Worm (Caenorhabditis elegans): ENCODE measurements around the gene tpan-1.
A peak's percentile ranks its signal among the peaks of the same experiment; 100 is the strongest.

tpan-1 gene

DNA sequence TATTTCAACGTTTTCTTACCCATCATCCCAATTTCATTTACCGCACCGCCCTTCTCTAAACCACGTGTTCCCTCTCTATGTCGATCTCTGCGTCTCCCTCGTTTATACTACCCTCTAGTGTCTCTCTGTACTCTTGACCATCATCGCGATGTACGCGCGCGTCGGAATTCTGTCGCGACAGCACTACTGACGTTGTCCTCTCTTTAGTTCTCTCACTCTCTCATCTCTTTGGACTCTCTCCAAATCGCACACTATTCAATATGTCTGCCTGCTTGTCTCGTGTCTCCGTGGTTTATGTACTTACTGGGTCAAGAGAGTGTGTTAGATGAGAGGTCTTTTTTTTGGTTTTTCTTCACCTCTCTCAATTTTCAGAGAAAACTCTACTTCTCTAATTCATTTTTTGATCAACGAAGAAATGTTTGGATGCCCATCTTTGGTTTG, 11.0 kb upstream of the tpan-1 start:
- peak; percentile 51 for TF ChIP-seq unc-39 (tag; optimal IDR thresholded peaks at IDR 0.05)
- peak; percentile 89 for TF ChIP-seq tbx-2 (tag; optimal IDR thresholded peaks at IDR 0.05)
- no peak for TF ChIP-seq nhr-67 (tag; optimal IDR thresholded peaks at IDR 0.05)
- TF ChIP-seq nhr-12 (tag; optimal IDR thresholded peaks at IDR 0.05): no peak
- TF ChIP-seq ceh-9 (tag; optimal IDR thresholded peaks at IDR 0.05): no peak
- TF ChIP-seq nhr-76 (tag; optimal IDR thresholded peaks at IDR 0.05): peak; percentile 46
- peak; percentile 96 for TF ChIP-seq lsy-12 (tag; optimal IDR thresholded peaks at IDR 0.05)
- TF ChIP-seq R02D3.7 (tag; optimal IDR thresholded peaks at IDR 0.05): peak; percentile 78
- TF ChIP-seq ama-1 (optimal IDR thresholded peaks at IDR 0.05): peak; percentile 87
- peak; percentile 81 for TF ChIP-seq fkh-10 (GFP tag; optimal IDR thresholded peaks at IDR 0.05)
- peak; percentile 50 for TF ChIP-seq fkh-2 (tag; optimal IDR thresholded peaks at IDR 0.05)
- TF ChIP-seq fos-1 (tag; optimal IDR thresholded peaks at IDR 0.05): peak; percentile 54
- TF ChIP-seq egl-27 (tag; optimal IDR thresholded peaks at IDR 0.05): peak; percentile 76
- TF ChIP-seq mml-1 (tag; optimal IDR thresholded peaks at IDR 0.05): peak; percentile 2
- TF ChIP-seq pqm-1 (tag; optimal IDR thresholded peaks at IDR 0.05): peak; percentile 84
- TF ChIP-seq lin-15B (tag; optimal IDR thresholded peaks at IDR 0.05): peak; percentile 63
- peak; percentile 96 for TF ChIP-seq jun-1 (tag; optimal IDR thresholded peaks at IDR 0.05)
- no peak for TF ChIP-seq ztf-11 (tag; optimal IDR thresholded peaks at IDR 0.05)
- TF ChIP-seq sea-2 (GFP tag; optimal IDR thresholded peaks at IDR 0.05): no peak
- TF ChIP-seq nhr-23 (tag; optimal IDR thresholded peaks at IDR 0.05): peak; percentile 98
- peak; percentile 96 for TF ChIP-seq hmg-11 (tag; optimal IDR thresholded peaks at IDR 0.05)
- peak; percentile 91 for TF ChIP-seq skn-1 (tag; optimal IDR thresholded peaks at IDR 0.05)
- peak; percentile 94 for TF ChIP-seq nhr-11 (tag; optimal IDR thresholded peaks at IDR 0.05)
- no peak for TF ChIP-seq nhr-77 (tag; optimal IDR thresholded peaks at IDR 0.05)
- TF ChIP-seq daf-12 (tag; optimal IDR thresholded peaks at IDR 0.05): peak; percentile 3
- TF ChIP-seq nhr-28 (tag; optimal IDR thresholded peaks at IDR 0.05): no peak
- TF ChIP-seq pha-4 (tag; optimal IDR thresholded peaks at IDR 0.05): no peak
- peak; percentile 96 for TF ChIP-seq nhr-25 (tag; optimal IDR thresholded peaks at IDR 0.05)
- peak; percentile 67 for TF ChIP-seq elt-1 (tag; optimal IDR thresholded peaks at IDR 0.05)
- TF ChIP-seq aly-2 (tag; optimal IDR thresholded peaks at IDR 0.05): no peak
- TF ChIP-seq egl-5 (tag; optimal IDR thresholded peaks at IDR 0.05): peak; percentile 97
- peak; percentile 85 for TF ChIP-seq elt-2 (tag; optimal IDR thresholded peaks at IDR 0.05)
- TF ChIP-seq ceh-16 (tag; optimal IDR thresholded peaks at IDR 0.05): no peak
- peak; percentile 98 for TF ChIP-seq mdl-1 (tag; optimal IDR thresholded peaks at IDR 0.05)
- no peak for TF ChIP-seq ZK546.5 (tag; optimal IDR thresholded peaks at IDR 0.05)
- peak; percentile 91 for TF ChIP-seq ceh-28 (tag; optimal IDR thresholded peaks at IDR 0.05)
- TF ChIP-seq unc-62 (GFP tag; optimal IDR thresholded peaks at IDR 0.05): peak; percentile 93
- TF ChIP-seq nhr-237 (tag; optimal IDR thresholded peaks at IDR 0.05): no peak
- TF ChIP-seq snpc-4 (tag; optimal IDR thresholded peaks at IDR 0.05): peak; percentile 76
- peak; percentile 36 for TF ChIP-seq zag-1 (tag; optimal IDR thresholded peaks at IDR 0.05)
- peak; percentile 99 for TF ChIP-seq lin-39 (tag; optimal IDR thresholded peaks at IDR 0.05)
- TF ChIP-seq elt-3 (tag; optimal IDR thresholded peaks at IDR 0.05): peak in 1 of 3 experiments; percentile 33
- peak; percentile 95 for TF ChIP-seq nfya-1 (tag; optimal IDR thresholded peaks at IDR 0.05; ENCODE audit: insufficient read depth)
- peak; percentile 86 for TF ChIP-seq ztf-4 (tag; optimal IDR thresholded peaks at IDR 0.05)
- peak in 1 of 2 experiments; percentile 50 for TF ChIP-seq eor-1 (tag; optimal IDR thresholded peaks at IDR 0.05)
- TF ChIP-seq nhr-43 (tag; optimal IDR thresholded peaks at IDR 0.05; ENCODE audit: poor library complexity, severe bottlenecking): peak; percentile 84
- TF ChIP-seq ceh-82 (tag; optimal IDR thresholded peaks at IDR 0.05): peak; percentile 81

- no peak for TF ChIP-seq lin-39 (tag; optimal IDR thresholded peaks at IDR 0.05)
- TF ChIP-seq pqm-1 (tag; optimal IDR thresholded peaks at IDR 0.05): peak; percentile 45
- TF ChIP-seq elt-3 (tag; optimal IDR thresholded peaks at IDR 0.05): peak in 1 of 3 experiments; percentile 30
- peak; percentile 41 for TF ChIP-seq elt-2 (tag; optimal IDR thresholded peaks at IDR 0.05)
- no peak for TF ChIP-seq daf-12 (tag; optimal IDR thresholded peaks at IDR 0.05)
- TF ChIP-seq pha-4 (tag; optimal IDR thresholded peaks at IDR 0.05): no peak
- TF ChIP-seq nhr-23 (tag; optimal IDR thresholded peaks at IDR 0.05): peak; percentile 47
- TF ChIP-seq unc-39 (tag; optimal IDR thresholded peaks at IDR 0.05): no peak
- TF ChIP-seq unc-62 (GFP tag; optimal IDR thresholded peaks at IDR 0.05): no peak
- no peak for TF ChIP-seq sea-2 (GFP tag; optimal IDR thresholded peaks at IDR 0.05)
- no peak for TF ChIP-seq nfya-1 (tag; optimal IDR thresholded peaks at IDR 0.05; ENCODE audit: insufficient read depth)
- TF ChIP-seq ceh-16 (tag; optimal IDR thresholded peaks at IDR 0.05): no peak
- peak; percentile 18 for TF ChIP-seq ceh-28 (tag; optimal IDR thresholded peaks at IDR 0.05)
- TF ChIP-seq fkh-10 (GFP tag; optimal IDR thresholded peaks at IDR 0.05): no peak
- TF ChIP-seq ama-1 (optimal IDR thresholded peaks at IDR 0.05): peak; percentile 65
These were observed 10.4 kb upstream of the tpan-1 start for ce11 chrV:20778886-20779285.

Measured in whole organism, L3 larva.